Worm (Caenorhabditis elegans): ENCODE data around the gene sap-49.

ce11 chrII:8034008-8034407, 1.6 kb downstream of the sap-49 start:
- TF ChIP-seq nhr-25 (tag; optimal IDR thresholded peaks at IDR 0.05) (no peak), lin-39 (tag; optimal IDR thresholded peaks at IDR 0.05) (no peak), R02D3.7 (tag; optimal IDR thresholded peaks at IDR 0.05) (no peak), snpc-4 (tag; optimal IDR thresholded peaks at IDR 0.05) (no peak), aly-2 (tag; optimal IDR thresholded peaks at IDR 0.05) (no peak), unc-62 (GFP tag; optimal IDR thresholded peaks at IDR 0.05) (no peak), nhr-23 (tag; optimal IDR thresholded peaks at IDR 0.05) (no peak), nhr-11 (tag; optimal IDR thresholded peaks at IDR 0.05) (no peak), ztf-11 (tag; optimal IDR thresholded peaks at IDR 0.05) (no peak), ama-1 (optimal IDR thresholded peaks at IDR 0.05) (no peak), crh-2 (tag; optimal IDR thresholded peaks at IDR 0.05) (no peak), F13H6.1 (tag; optimal IDR thresholded peaks at IDR 0.05) (no peak), nhr-6 (tag; optimal IDR thresholded peaks at IDR 0.05) (no peak), zag-1 (tag; optimal IDR thresholded peaks at IDR 0.05) (no peak)
